Worm (Caenorhabditis elegans) whole organism, L4 larva: Measurements from ENCODE around the gene tbc-17.

ENCODE experiments used
- F26F4.8 ChIP-seq: fragments of 200-800 bp; sonication (Bioruptor generic); conservative IDR thresholded peaks from 2 replicates; pipeline ENCODE4 v1.3.6; 2022; ENCODE audit warnings: missing genetic modification characterization, missing compliant biosample characterization
- F37D6.2 ChIP-seq: sonication (generic microtip); optimal IDR thresholded peaks from 2 replicates; lab custom pipeline; 2016; ENCODE audit warnings: mild to moderate bottlenecking, missing genetic modification characterization, missing compliant biosample characterization
- F44E2.7 ChIP-seq: fragments of 200-800 bp; sonication (Bioruptor generic); IDR thresholded peaks from 2 replicates; pipeline ENCODE4 v2.1.2; 2022; ENCODE audit warnings: missing genetic modification characterization, missing compliant biosample characterization
- F49E8.2 ChIP-seq: sonication (generic microtip); optimal IDR thresholded peaks from 2 replicates; lab custom pipeline; 2016; ENCODE audit warnings: missing compliant biosample characterization, mild to moderate bottlenecking, missing genetic modification characterization, borderline replicate concordance
- T20F7.1 ChIP-seq: fragments of 200-800 bp; sonication (Bioruptor generic); optimal IDR thresholded peaks from 2 replicates; lab custom pipeline; 2018; ENCODE audit warnings: mild to moderate bottlenecking, missing genetic modification characterization, missing compliant biosample characterization
- Y75B8A.6 ChIP-seq: fragments of 200-800 bp; sonication (Bioruptor generic); IDR thresholded peaks from 2 replicates; pipeline ENCODE4 v1.3.6; 2022; ENCODE audit warnings: missing genetic modification reagents, missing genetic modification characterization, missing compliant biosample characterization
- ZK337.2 ChIP-seq: fragments of 200-800 bp; sonication (Bioruptor generic); IDR thresholded peaks from 2 replicates; pipeline ENCODE4 v1.3.6; 2022; ENCODE audit warnings: missing genetic modification reagents, missing genetic modification characterization, missing compliant biosample characterization
- ZK546.5 ChIP-seq, 2 experiments: sonication (generic microtip); optimal IDR thresholded peaks; 2 replicates each; lab custom pipeline; 2017; ENCODE audit warnings: missing biosample characterization in 2 of 2, missing genetic modification characterization in 2 of 2
- attf-4 ChIP-seq: sonication (generic microtip); optimal IDR thresholded peaks from 3 replicates; lab custom pipeline; 2017; ENCODE audit warnings: missing biosample characterization, missing genetic modification characterization
- ceh-28 ChIP-seq: fragments of 150-350 bp; optimal IDR thresholded peaks from 2 replicates; lab custom pipeline; 2014; ENCODE audit warnings: missing biosample characterization, missing genetic modification reagents, missing genetic modification characterization
- ceh-32 ChIP-seq: sonication (generic microtip); optimal IDR thresholded peaks from 2 replicates; lab custom pipeline; 2016; ENCODE audit warnings: mild to moderate bottlenecking, missing genetic modification characterization, missing compliant biosample characterization; ENCODE audit not compliant: poor library complexity
- daf-12 ChIP-seq: fragments of 150-350 bp; optimal IDR thresholded peaks from 2 replicates; lab custom pipeline; 2014; ENCODE audit warnings: missing biosample characterization, missing genetic modification reagents, missing genetic modification characterization
- dve-1 ChIP-seq: sonication (generic microtip); optimal IDR thresholded peaks from 2 replicates; lab custom pipeline; 2017; ENCODE audit warnings: antibody characterized with exemption, mild to moderate bottlenecking, missing genetic modification characterization, missing compliant biosample characterization; ENCODE audit not compliant: insufficient read depth
- egl-27 ChIP-seq: sonication (generic microtip); optimal IDR thresholded peaks from 3 replicates; lab custom pipeline; 2017; ENCODE audit warnings: missing biosample characterization, missing genetic modification reagents, missing genetic modification characterization
- gei-8 ChIP-seq: fragments of 200-800 bp; sonication (Bioruptor generic); optimal IDR thresholded peaks from 2 replicates; lab custom pipeline; 2018; ENCODE audit warnings: mild to moderate bottlenecking, missing genetic modification characterization, missing compliant biosample characterization
- hif-1 ChIP-seq, 2 experiments: sonication (generic microtip); optimal IDR thresholded peaks; 2 replicates each; lab custom pipeline; 2016 to 2017; ENCODE audit warnings: missing compliant biosample characterization in 2 of 2, missing genetic modification characterization in 2 of 2, missing genetic modification reagents in 2 of 2, missing genotype in 2 of 2, mild to moderate bottlenecking in 1 of 2
- hlh-30 ChIP-seq: sonication (generic microtip); optimal IDR thresholded peaks from 2 replicates; lab custom pipeline; 2017; ENCODE audit warnings: antibody characterized with exemption, mild to moderate bottlenecking, missing genetic modification characterization, missing compliant biosample characterization; ENCODE audit not compliant: insufficient read depth
- lin-13 ChIP-seq: fragments of 150-350 bp; optimal IDR thresholded peaks from 2 replicates; lab custom pipeline; 2014; ENCODE audit warnings: missing biosample characterization, missing genetic modification reagents, missing genetic modification characterization
- lin-29 ChIP-seq: fragments of 200-800 bp; sonication (Bioruptor generic); IDR thresholded peaks from 2 replicates; pipeline ENCODE4 v1.3.6; 2022; ENCODE audit warnings: missing genetic modification reagents, missing genetic modification characterization, missing compliant biosample characterization
- madf-5 ChIP-seq, 2 experiments: fragments of 200-800 bp; sonication (Bioruptor generic); IDR thresholded peaks; 2 replicates each; pipeline ENCODE4 v1.3.6; 2022; ENCODE audit warnings: missing compliant biosample characterization in 2 of 2, missing genetic modification characterization in 2 of 2
- madf-9 ChIP-seq: fragments of 200-800 bp; sonication (Bioruptor generic); conservative IDR thresholded peaks from 2 replicates; pipeline ENCODE4 v1.3.6; 2022; ENCODE audit warnings: missing genetic modification reagents, missing genetic modification characterization, missing compliant biosample characterization
- mep-1 ChIP-seq: fragments of 150-350 bp; sonication (generic microtip); optimal IDR thresholded peaks from 3 replicates; lab custom pipeline; 2014; ENCODE audit warnings: missing biosample characterization, missing genetic modification characterization
- mxl-2 ChIP-seq: fragments of 200-800 bp; sonication (Bioruptor generic); conservative IDR thresholded peaks from 2 replicates; pipeline ENCODE4 v1.3.6; 2022; ENCODE audit warnings: missing genetic modification reagents, missing genetic modification characterization, missing compliant biosample characterization
- mxl-3 ChIP-seq: fragments of 200-800 bp; sonication (Bioruptor generic); optimal IDR thresholded peaks from 2 replicates; lab custom pipeline; 2018; ENCODE audit warnings: mild to moderate bottlenecking, missing genetic modification characterization, missing compliant biosample characterization
- nhr-10 ChIP-seq: fragments of 150-350 bp; optimal IDR thresholded peaks from 2 replicates; lab custom pipeline; 2014; ENCODE audit warnings: missing biosample characterization, missing genetic modification characterization
- nhr-11 ChIP-seq: fragments of 150-350 bp; optimal IDR thresholded peaks from 2 replicates; lab custom pipeline; 2014; ENCODE audit warnings: missing biosample characterization, missing genetic modification characterization
- nhr-28 ChIP-seq: fragments of 150-350 bp; optimal IDR thresholded peaks from 2 replicates; lab custom pipeline; 2014; ENCODE audit warnings: missing biosample characterization, missing genetic modification characterization
- nhr-76 ChIP-seq: fragments of 150-350 bp; optimal IDR thresholded peaks from 2 replicates; lab custom pipeline; 2014; ENCODE audit warnings: missing biosample characterization, missing genetic modification characterization
- php-3 ChIP-seq: fragments of 200-800 bp; sonication (Bioruptor generic); IDR thresholded peaks from 2 replicates; pipeline ENCODE4 v1.3.6; 2022; ENCODE audit warnings: missing genetic modification reagents, missing genetic modification characterization, missing compliant biosample characterization
- pqm-1 ChIP-seq: sonication (generic microtip); optimal IDR thresholded peaks from 2 replicates; lab custom pipeline; 2017; ENCODE audit warnings: missing biosample characterization, missing genetic modification characterization
- snpc-4 ChIP-seq: fragments of 150-350 bp; optimal IDR thresholded peaks from 2 replicates; lab custom pipeline; 2014; ENCODE audit warnings: missing biosample characterization, missing genetic modification characterization
- spr-1 ChIP-seq: sonication (generic microtip); optimal IDR thresholded peaks from 2 replicates; lab custom pipeline; 2016; ENCODE audit warnings: mild to moderate bottlenecking, missing genetic modification characterization, missing compliant biosample characterization
- tra-1 ChIP-seq: fragments of 200-800 bp; sonication (Bioruptor generic); IDR thresholded peaks from 2 replicates; pipeline ENCODE4 v1.3.6; 2022; ENCODE audit warnings: missing genetic modification reagents, missing genetic modification characterization, missing compliant biosample characterization
- unc-39 ChIP-seq: sonication (generic microtip); optimal IDR thresholded peaks from 2 replicates; lab custom pipeline; 2017; ENCODE audit warnings: missing biosample characterization, missing genetic modification characterization
- unc-62 ChIP-seq, 3 experiments: fragments of 150-350 bp in 1 of 3; sonication (generic microtip); optimal IDR thresholded peaks in 2 of 3; peaks in 1 of 3; 1 replicate in 1 of 3; 2 replicates in 2 of 3; lab custom pipeline; 2014 to 2017; ENCODE audit warnings: missing biosample characterization in 3 of 3, missing genetic modification characterization in 3 of 3, missing genetic modification reagents in 3 of 3, missing genotype in 1 of 3

The tbc-17 gene

DNA sequence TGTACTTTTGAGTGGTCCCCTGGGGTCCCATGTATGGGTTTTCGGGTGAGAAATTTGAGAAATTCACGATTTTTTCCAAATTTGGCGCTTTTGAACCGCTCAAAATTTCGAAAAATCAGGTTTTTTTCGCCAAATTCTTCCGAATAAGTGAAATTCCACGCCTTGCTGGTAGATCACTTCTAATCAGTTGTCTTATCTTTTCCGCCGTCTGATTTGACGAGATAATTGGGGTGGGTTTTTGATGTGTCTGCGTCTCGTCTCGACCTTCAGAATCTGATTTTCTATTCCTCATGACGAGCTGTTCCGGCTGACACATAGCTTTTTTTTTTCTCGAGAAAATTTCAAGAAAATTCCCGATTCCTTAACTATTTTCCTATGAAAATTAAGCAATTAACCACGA lies 4.9 kb upstream of the tbc-17 start:
- TF ChIP-seq php-3 (no peak), ZK337.2 (GFP tag; lab: Robert Waterston, UW) (no peak), unc-62 (GFP tag; optimal IDR thresholded peaks at IDR 0.05 in 1 of 2; lab: Kevin White, UChicago) (peak in 1 of 2 experiments; percentile 8), unc-62 (tag; optimal IDR thresholded peaks at IDR 0.05; lab: Kevin White, UChicago) (no peak), hlh-30 (peak; percentile 33)

DNA sequence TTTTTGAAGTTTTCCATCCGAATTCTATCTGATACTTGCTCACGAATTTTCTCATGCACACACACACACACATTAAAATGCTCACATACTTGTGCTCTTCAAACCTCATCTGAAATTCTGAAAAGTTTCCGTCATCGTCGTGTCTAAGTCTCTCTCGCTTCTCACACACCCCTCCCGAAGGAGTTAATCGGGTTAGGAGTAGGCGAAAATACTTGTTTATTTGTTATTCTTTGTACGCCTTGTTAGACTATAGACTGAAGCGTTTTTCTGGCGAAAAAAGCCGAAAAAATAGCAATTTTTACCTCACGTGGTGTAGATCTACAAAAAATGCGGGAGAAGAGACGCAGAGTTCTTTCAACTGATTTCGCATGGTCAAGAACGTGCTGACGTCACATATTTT lies 3.3 kb upstream of the tbc-17 start:
- TF ChIP-seq mxl-2 (GFP tag; lab: Robert Waterston, UW) (no peak), T20F7.1 (GFP tag; lab: Kevin White, UChicago) (no peak), spr-1 (tag; lab: Kevin White, UChicago) (no peak), nhr-11 (tag; lab: Kevin White, UChicago) (no peak), egl-27 (tag; lab: Kevin White, UChicago) (no peak), gei-8 (GFP tag; lab: Kevin White, UChicago) (no peak), ZK546.5 (tag; optimal IDR thresholded peaks at IDR 0.05; lab: Kevin White, UChicago) (no peak), lin-29 (GFP tag; lab: Robert Waterston, UW) (no peak), dve-1 (tag; lab: Kevin White, UChicago) (no peak), madf-9 (GFP tag; lab: Robert Waterston, UW) (no peak), hif-1 (tag; optimal IDR thresholded peaks at IDR 0.05; lab: Kevin White, UChicago) (no peak), nhr-76 (tag; lab: Kevin White, UChicago) (no peak), ceh-28 (tag; lab: Kevin White, UChicago) (no peak), ceh-32 (no peak), unc-62 (GFP tag; optimal IDR thresholded peaks at IDR 0.05 in 1 of 2; lab: Kevin White, UChicago) (no peak), unc-62 (tag; optimal IDR thresholded peaks at IDR 0.05; lab: Kevin White, UChicago) (no peak), F37D6.2 (tag; lab: Kevin White, UChicago) (no peak), daf-12 (tag; lab: Kevin White, UChicago) (no peak), tra-1 (GFP tag; lab: Robert Waterston, UW) (no peak), attf-4 (tag; lab: Kevin White, UChicago) (no peak)

ce11 chrII:12691351-12691750 lies 2.9 kb upstream of the tbc-17 start:
- TF ChIP-seq mep-1 (peak; percentile 3), hlh-30 (peak; percentile 47), ceh-32 (no peak), nhr-28 (tag; lab: Kevin White, UChicago) (peak; percentile 81)

ce11 chrII:12692694-12693093 lies 1.5 kb upstream of the tbc-17 start:
- TF ChIP-seq F49E8.2 (tag; lab: Kevin White, UChicago) = no peak
- no peak for TF ChIP-seq nhr-10 (tag; lab: Kevin White, UChicago)
- no peak for TF ChIP-seq snpc-4 (tag; lab: Kevin White, UChicago)
- TF ChIP-seq ZK546.5 (tag; optimal IDR thresholded peaks at IDR 0.05; lab: Kevin White, UChicago) = no peak
- no peak for TF ChIP-seq Y75B8A.6 (GFP tag; lab: Robert Waterston, UW)
- no peak for TF ChIP-seq F26F4.8
- TF ChIP-seq madf-5 (GFP tag; IDR thresholded peaks at IDR 0.05; lab: Robert Waterston, UW) = no peak
- TF ChIP-seq mep-1 = no peak
- TF ChIP-seq pqm-1 (tag; lab: Kevin White, UChicago) = no peak
- TF ChIP-seq ceh-28 (tag; lab: Kevin White, UChicago) = no peak
- no peak for TF ChIP-seq mxl-3 (GFP tag; lab: Kevin White, UChicago)
- no peak for TF ChIP-seq F44E2.7
- TF ChIP-seq lin-13 (GFP tag; lab: Kevin White, UChicago) = no peak
- TF ChIP-seq unc-39 (tag; lab: Kevin White, UChicago) = no peak
- TF ChIP-seq, all 104 proteins: peak for 0
